Fruit fly (Drosophila melanogaster) ovary, adult (tissue): ENCODE results near the gene CG9578.
"Not testable (repeated sequence)": the region's sequence is repeated elsewhere in the genome, so short reads cannot be mapped to it uniquely, and the experiment has no call there.

Experiments
- CG17801 ChIP-seq: fragments of 200-800 bp; optimal IDR thresholded peaks from 2 replicates; lab custom pipeline; 2019; ENCODE audit warnings: missing biosample characterization, mild to moderate bottlenecking, missing genetic modification characterization, moderate library complexity; ENCODE audit not compliant: partially characterized antibody

CG9578 gene

DNA sequence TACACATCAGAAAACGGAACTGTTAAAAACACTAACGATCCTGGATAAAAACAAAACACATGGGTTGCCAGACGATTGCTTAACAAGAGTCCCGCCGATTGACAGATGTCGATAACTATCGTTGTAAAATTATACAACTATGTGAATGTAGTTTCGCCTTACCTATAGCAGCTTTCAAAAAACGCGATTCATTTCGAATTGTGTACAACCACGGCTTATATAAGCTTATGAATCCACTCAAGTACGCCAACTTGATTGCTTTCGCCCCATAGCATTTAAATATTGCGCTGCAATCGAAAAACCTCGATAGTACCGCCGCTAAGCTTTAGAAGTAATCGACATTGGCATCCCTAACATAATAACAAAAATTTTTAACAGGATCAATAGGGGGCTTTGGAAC is at the start of gene CG9578, which contains the start of gene CG9581:
Gene CG9578 (plus strand): TSS at position 325 of the 400 bp plus-strand sequence.
Gene CG9581 (minus strand): TSS at position 84 of the 400 bp plus-strand sequence.
- TF ChIP-seq CG17801 (GFP tag; lab: Kevin White, UChicago): peak; percentile 8

DNA sequence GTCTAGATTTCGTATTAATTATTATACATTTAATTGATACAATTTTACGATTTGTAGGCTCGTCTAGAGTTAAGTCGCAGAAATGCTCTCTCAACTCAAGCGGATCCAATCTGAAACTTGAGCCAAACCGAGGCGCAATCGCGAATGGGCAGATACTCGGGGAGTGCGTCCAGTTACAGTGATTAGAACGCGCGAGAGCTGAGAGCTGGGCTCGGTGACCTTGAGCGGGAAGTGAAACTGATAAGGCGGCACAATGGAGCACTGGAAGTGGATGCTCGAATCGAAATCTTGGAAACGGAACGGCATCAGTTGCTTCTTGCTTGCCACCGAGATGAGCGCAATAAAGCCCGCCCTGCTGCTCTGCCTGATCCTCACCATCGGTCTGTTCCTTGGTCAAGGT is 47.9 kb upstream of the CG9578 start, which contains the start of gene CG34331:
Gene CG34331 (plus strand): TSS at position 301 of the 400 bp plus-strand sequence.
- no peak for TF ChIP-seq CG17801 (GFP tag; lab: Kevin White, UChicago)

DNA sequence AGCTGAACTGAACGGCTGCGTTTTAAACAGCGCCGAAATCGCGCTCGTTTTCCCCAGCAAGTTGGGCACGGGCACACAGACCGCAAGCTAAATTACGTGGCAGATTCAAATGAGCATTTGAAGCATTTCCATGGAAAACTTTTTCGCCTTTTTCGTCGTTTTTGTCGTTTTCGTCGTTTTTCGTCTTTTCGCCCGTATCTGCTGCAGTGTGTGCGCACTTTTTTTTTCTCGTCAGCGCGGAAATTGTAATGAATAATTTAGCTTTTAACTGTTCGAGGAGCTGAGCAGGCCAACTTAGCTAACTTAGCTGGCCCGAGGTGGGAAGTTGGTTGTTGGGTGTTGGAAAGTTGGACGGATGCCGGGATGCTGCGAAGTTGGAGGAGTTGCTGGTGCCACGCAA is 40.5 kb upstream of the CG9578 start:
- no peak for TF ChIP-seq CG17801 (GFP tag; lab: Kevin White, UChicago)

dm6 chrX:20130486-20130885 is 39.5 kb upstream of the CG9578 start:
- no peak for TF ChIP-seq CG17801 (GFP tag; lab: Kevin White, UChicago)

dm6 chrX:20133432-20133831 is 36.6 kb upstream of the CG9578 start, which contains the start of gene CG15322:
Gene CG15322 (plus strand): TSS chrX:20133579.
- TF ChIP-seq CG17801 (GFP tag; lab: Kevin White, UChicago): no peak

dm6 chrX:20139493-20139892 is 30.5 kb upstream of the CG9578 start, which contains the start of gene CG42583:
Gene CG42583 (plus strand): TSS chrX:20139793.
- TF ChIP-seq CG17801 (GFP tag; lab: Kevin White, UChicago): no peak

DNA sequence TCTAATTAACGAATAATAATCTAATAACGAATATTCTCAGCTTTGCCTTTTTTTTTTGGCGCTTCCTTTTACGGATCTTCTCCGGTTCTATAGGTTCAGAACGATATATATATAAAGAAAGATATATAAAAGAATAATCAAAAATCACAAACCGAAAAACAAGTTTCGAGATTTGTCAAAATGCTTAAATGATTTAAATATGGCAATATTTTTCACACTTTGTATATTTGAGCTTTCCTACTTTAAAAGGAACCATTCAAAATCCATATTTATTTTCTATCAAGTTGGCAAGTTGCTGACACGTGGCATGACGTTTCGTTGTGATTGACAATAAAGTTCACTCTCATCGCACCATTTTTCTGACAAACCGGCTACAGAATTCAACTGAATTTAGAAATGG is 29.3 kb upstream of the CG9578 start, which contains the start of gene CG34332:
Gene CG34332 (plus strand): TSS at position 301 of the 400 bp plus-strand sequence.
- no peak for TF ChIP-seq CG17801 (GFP tag; lab: Kevin White, UChicago)

DNA sequence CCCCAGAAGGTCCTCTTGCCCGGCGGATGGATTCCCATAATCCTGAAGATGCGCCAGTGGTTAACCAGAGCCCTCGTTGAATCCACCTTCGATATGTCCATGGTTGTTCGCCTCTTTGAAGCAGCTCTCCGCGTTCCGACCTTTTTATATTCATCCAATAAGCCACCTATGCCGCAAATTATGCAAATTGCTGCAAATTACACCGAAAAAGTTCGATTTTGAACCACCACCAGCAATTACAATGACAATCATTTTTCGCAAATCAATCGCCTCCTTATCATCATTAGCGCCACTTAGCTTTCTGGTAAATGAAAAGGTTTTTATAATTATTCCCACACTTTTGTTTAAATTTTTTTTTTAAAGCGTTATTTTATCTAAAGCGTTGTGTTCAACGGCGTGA is 26.9 kb upstream of the CG9578 start, which contains the start of gene Or19a:
Gene Or19a (minus strand): TSS at position 101 of the 400 bp plus-strand sequence.
- not testable (repeated sequence) for TF ChIP-seq CG17801 (GFP tag; lab: Kevin White, UChicago)

DNA sequence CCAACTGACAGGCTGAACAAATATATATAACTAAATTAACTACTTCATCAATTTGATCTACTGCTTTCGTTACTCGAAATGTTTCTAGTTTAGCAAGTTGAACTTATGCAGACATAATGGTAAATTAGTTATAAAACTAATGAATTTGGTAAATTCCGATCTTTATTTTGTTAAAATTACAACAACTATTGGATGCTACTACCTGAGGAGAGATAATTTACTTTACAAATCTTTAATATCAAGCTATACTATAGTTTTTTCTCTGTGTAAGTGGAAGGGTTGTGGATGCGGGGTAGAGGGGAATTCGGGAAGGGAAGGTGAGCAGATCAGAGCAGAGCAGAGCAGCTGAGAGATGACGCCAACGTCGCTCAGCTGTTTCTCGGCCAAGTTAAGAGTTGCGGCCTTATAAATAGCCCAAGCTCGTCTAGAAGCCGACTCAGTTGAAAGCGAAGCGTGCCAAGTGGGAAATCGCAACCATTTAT is 22.3 kb upstream of the CG9578 start, which contains the start of gene aspr:
Gene aspr (plus strand): TSS at position 432 of the 482 bp plus-strand sequence.
- no peak for TF ChIP-seq CG17801 (GFP tag; lab: Kevin White, UChicago)

DNA sequence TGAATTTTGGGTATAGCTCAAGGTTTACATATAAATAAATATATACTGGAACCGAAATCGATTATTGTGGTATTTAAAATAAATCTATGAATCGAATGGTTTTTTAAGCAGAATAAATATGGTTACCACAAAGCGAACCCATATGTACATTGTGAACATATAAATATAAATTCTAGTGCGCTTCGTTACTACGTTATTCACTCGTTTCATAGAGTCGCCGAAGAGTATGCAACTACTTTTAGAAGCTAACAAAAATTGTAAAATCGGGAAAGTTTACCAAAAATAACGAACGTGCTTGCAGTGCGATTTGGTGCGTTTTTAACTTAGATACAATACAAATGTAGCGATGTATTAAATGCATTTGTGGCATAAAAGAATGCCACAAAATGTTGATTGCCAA is 14.1 kb upstream of the CG9578 start:
- TF ChIP-seq CG17801 (GFP tag; lab: Kevin White, UChicago): no peak

- TF ChIP-seq CG17801 (GFP tag; lab: Kevin White, UChicago): no peak
These were observed 11.5 kb upstream of the CG9578 start for dm6 chrX:20158491-20158890.

- TF ChIP-seq CG17801 (GFP tag; lab: Kevin White, UChicago): peak; percentile 41
These were observed 11.1 kb upstream of the CG9578 start for dm6 chrX:20158943-20159385.

DNA sequence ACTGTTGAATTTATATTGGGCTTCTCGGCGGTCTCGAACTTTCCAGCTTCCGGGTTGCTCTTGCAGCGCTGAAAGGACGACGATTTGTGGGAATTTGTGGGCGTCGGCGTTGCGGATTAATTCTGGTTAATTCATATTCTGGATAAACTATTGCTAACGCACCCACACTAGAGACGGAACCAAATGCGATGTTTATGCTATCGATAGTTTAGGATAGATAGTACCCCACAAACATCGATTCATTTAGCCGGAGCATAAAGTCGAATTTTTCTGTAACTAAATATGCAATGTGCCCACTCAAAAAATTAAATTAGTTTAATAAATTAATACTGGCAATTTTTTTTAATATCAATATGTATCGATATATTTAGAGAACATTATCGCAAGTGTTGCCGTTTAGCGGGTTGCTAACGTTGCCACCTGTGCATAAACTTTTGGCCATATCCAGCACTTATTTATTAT is 10.3 kb upstream of the CG9578 start, which contains the start of gene Rab35:
Gene Rab35 (minus strand): TSS at position 194 of the 462 bp plus-strand sequence.
- no peak for TF ChIP-seq CG17801 (GFP tag; lab: Kevin White, UChicago)

- TF ChIP-seq CG17801 (GFP tag; lab: Kevin White, UChicago): no peak
These were observed 7.4 kb upstream of the CG9578 start for dm6 chrX:20162586-20162985.

- no peak for TF ChIP-seq CG17801 (GFP tag; lab: Kevin White, UChicago)
These were observed 4.1 kb upstream of the CG9578 start, which contains the start of gene Phf7 for dm6 chrX:20165773-20166412. Gene Phf7 (minus strand): TSS chrX:20165830.
